Worm (Caenorhabditis elegans) whole organism, early embryonic: ENCODE results near the gene T05D4.5.

ENCODE experiments used
- ama-1 ChIP-seq: fragments of 150-350 bp; optimal IDR thresholded peaks from 2 replicates; lab custom pipeline; 2014
- ceh-36 ChIP-seq: sonication (generic microtip); optimal IDR thresholded peaks from 2 replicates; lab custom pipeline; 2016; ENCODE audit warnings: missing genetic modification characterization, inconsistent platforms, missing compliant biosample characterization
- pes-1 ChIP-seq: fragments of 200-800 bp; sonication (Bioruptor generic); IDR thresholded peaks from 2 replicates; pipeline ENCODE4 v1.3.6; 2022; ENCODE audit warnings: missing genetic modification reagents, missing genetic modification characterization, missing compliant biosample characterization

- TF ChIP-seq ama-1 (lab: Kevin White, UChicago) (no peak), ceh-36 (tag; lab: Kevin White, UChicago) (no peak), pes-1 (GFP tag; lab: Robert Waterston, UW) (no peak)
These were observed 41.6 kb downstream of the T05D4.5 start, which contains the start of gene hip-1 for ce11 chrIII:13622268-13622667.
